Fruit fly (Drosophila melanogaster): ENCODE results near the gene Boh2.

DNA sequence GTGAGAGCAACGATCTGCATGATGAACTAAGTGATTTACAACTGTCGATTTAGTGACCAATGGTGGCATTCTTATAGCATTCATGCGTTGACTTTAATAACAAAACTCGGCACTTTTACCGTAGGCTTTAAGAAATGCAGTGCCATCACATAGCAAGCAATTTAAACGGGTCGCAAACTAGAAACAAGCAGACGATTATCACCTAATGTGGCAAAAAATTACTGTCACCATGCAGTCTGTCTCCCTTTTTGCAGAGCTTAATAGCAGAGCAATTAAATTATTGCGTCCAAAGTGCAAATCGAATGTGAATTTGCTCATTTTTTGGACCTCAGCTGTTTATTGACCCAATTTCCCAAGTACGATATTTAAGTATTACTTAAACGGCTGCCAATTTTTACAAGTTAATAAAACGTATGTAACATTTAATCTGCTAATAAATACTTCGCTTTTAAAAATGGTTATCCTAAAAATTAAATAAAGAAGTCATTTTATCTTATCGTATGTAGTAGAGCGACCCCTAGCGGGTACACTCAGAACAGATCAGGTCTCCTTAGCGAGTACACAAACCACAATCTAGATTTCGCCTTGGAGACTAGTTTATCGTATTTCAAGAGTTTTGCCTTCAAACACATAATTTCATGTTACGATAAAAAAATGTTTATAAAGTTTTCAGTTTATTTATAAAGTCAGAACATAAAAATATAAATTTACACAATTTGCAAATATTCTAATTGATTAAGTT is 7.0 kb upstream of the Boh2 start, which contains the start of gene Vm32E:
- TF ChIP-seq ATbp (GFP tag; optimal IDR thresholded peaks at IDR 0.05) (no peak), CG33213 (GFP tag; optimal IDR thresholded peaks at IDR 0.05) (no peak), lola (GFP tag; optimal IDR thresholded peaks at IDR 0.05) (no peak), CG10462 (GFP tag; optimal IDR thresholded peaks at IDR 0.05) (no peak), CG17829 (tag; optimal IDR thresholded peaks at IDR 0.05) (no peak), bbx (GFP tag; IDR thresholded peaks at IDR 0.05; ENCODE audit: partially characterized antibody) (no peak), Tbp (GFP tag; optimal IDR thresholded peaks at IDR 0.05) (no peak), CG5953 (GFP tag; IDR thresholded peaks at IDR 0.05) (no peak), Bgb (GFP tag; IDR thresholded peaks at IDR 0.05; ENCODE audit: partially characterized antibody) (no peak)

All from whole organism, embryonic.